Worm (Caenorhabditis elegans): ENCODE measurements around the gene swt-3.

swt-3 gene

DNA sequence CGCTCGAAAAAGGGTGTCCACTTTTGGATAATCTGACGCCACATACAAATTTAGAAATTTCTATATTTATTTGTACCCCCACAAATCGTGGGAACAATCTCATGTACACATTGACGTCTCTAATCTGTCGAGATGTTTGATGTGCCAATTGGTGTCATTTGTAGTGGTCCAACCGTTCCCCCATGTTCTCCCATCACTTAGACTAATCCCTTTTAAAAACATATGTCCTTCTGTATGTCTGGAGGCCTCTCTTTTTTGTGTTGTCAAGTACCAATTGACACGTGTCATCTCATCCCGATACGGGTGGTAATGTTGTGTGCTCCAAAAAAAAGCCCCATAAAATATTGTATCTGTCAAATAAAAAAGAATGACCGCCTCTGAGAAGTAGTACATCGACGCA, 35.2 kb downstream of the swt-3 start:
- TF ChIP-seq nhr-111 (GFP tag; optimal IDR thresholded peaks at IDR 0.05) (no peak), snpc-4 (tag; optimal IDR thresholded peaks at IDR 0.05) (no peak), lsy-2 (tag; optimal IDR thresholded peaks at IDR 0.05) (no peak), unc-62 (GFP tag; optimal IDR thresholded peaks at IDR 0.05 in 1 of 2) (no peak), unc-62 (tag; optimal IDR thresholded peaks at IDR 0.05) (no peak), ceh-82 (tag; optimal IDR thresholded peaks at IDR 0.05) (no peak), php-3 (GFP tag; IDR thresholded peaks at IDR 0.05) (no peak), vab-7 (GFP tag; IDR thresholded peaks at IDR 0.05) (no peak)

DNA sequence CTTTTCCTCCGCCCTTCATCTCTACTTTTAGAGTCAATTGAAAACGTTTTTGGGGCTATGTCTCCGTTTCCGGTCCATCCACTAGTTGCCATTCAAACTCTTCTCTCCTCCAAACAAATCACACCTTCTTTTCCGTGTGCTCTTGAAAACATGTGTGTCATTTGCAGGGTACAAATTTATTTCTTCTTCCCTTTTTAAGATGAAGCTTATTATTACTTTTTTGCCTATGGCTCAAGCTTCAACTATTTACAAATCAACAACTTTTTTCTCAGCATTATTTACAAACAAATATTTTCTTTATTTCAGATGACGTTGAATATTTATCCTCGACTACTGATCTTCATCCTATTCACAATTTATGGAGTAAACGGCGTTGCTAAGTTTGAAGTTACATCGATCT, 36.0 kb downstream of the swt-3 start, which contains the start of gene T25B9.3:
TSS of gene T25B9.3 (plus strand) at position 301 of the 400 bp plus-strand sequence.
- TF ChIP-seq dve-1 (tag; optimal IDR thresholded peaks at IDR 0.05; ENCODE audit: insufficient read depth), result no peak

DNA sequence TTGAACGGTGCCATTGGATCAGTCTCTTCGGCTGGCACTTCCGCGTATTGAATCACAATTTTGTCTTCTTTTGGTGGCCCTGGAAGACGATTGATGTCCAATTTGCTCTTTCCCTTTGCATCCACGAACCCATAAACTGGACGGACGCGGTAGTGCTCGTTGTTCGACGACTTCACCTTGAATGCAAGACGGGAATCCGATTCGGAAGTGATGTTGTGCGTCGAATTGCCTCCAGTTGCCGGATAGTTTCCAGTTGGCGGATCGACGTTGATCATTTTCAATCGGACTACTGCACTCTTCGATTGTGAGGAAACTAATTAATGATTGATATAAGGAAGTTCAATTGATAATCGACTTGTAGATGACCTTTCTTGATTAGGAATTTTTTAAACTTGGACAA, 42.2 kb downstream of the swt-3 start, which contains the start of gene ssp-34:
TSS of gene ssp-34 (minus strand) at position 275 of the 400 bp plus-strand sequence.
- TF ChIP-seq unc-62 (GFP tag; optimal IDR thresholded peaks at IDR 0.05 in 1 of 2) (peak in 1 of 2 experiments; percentile 91), unc-62 (tag; optimal IDR thresholded peaks at IDR 0.05) (no peak), daf-16 (GFP tag; optimal IDR thresholded peaks at IDR 0.05) (no peak), daf-16 (tag; optimal IDR thresholded peaks at IDR 0.05) (no peak)

DNA sequence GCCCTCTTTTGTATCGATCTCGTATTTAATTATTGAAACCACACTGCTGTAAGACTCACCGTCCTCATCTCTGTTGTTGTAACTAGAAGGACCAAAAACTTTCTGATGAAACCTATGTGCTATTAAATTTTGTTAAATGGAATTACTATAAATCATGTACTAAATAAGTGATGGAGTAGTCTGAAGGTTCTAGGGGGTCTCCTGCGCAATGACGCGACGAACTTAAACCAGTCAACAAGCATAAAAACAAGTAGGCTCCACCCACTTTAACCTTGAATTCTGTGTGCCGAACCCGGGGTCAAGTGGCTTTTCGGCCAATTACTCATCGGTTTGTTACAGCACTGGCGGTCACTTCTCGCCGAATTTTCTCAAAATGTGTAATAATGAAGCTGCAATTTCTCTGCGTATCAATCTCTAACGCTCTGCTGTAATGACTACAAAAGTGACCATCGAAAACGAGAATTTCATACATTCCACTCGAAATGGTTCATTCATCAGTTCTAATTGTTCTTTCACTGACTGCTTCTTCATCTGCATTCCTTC, 43.4 kb downstream of the swt-3 start, which contains the start of gene grl-21:
TSS of gene grl-21 (plus strand) at position 464 of the 543 bp plus-strand sequence.
- no peak for TF ChIP-seq tra-1 (GFP tag; IDR thresholded peaks at IDR 0.05)
- TF ChIP-seq ama-1 (optimal IDR thresholded peaks at IDR 0.05), result no peak
- no peak for TF ChIP-seq aly-2 (tag; optimal IDR thresholded peaks at IDR 0.05)
- no peak for TF ChIP-seq ctbp-1 (GFP tag; IDR thresholded peaks at IDR 0.05)
- no peak for TF ChIP-seq hlh-30 (tag; optimal IDR thresholded peaks at IDR 0.05; ENCODE audit: insufficient read depth)
- TF ChIP-seq arid-1 (GFP tag; conservative IDR thresholded peaks at IDR 0.05), result no peak
- no peak for TF ChIP-seq daf-19 (GFP tag; conservative IDR thresholded peaks at IDR 0.05)
- TF ChIP-seq F44E2.7 (GFP tag; IDR thresholded peaks at IDR 0.05), result no peak
- TF ChIP-seq zip-2 (tag; optimal IDR thresholded peaks at IDR 0.05), result no peak
- no peak for TF ChIP-seq T20F7.1 (GFP tag; optimal IDR thresholded peaks at IDR 0.05)
- TF ChIP-seq ztf-7 (tag; optimal IDR thresholded peaks at IDR 0.05), result no peak
- no peak for TF ChIP-seq mxl-3 (GFP tag; optimal IDR thresholded peaks at IDR 0.05)

DNA sequence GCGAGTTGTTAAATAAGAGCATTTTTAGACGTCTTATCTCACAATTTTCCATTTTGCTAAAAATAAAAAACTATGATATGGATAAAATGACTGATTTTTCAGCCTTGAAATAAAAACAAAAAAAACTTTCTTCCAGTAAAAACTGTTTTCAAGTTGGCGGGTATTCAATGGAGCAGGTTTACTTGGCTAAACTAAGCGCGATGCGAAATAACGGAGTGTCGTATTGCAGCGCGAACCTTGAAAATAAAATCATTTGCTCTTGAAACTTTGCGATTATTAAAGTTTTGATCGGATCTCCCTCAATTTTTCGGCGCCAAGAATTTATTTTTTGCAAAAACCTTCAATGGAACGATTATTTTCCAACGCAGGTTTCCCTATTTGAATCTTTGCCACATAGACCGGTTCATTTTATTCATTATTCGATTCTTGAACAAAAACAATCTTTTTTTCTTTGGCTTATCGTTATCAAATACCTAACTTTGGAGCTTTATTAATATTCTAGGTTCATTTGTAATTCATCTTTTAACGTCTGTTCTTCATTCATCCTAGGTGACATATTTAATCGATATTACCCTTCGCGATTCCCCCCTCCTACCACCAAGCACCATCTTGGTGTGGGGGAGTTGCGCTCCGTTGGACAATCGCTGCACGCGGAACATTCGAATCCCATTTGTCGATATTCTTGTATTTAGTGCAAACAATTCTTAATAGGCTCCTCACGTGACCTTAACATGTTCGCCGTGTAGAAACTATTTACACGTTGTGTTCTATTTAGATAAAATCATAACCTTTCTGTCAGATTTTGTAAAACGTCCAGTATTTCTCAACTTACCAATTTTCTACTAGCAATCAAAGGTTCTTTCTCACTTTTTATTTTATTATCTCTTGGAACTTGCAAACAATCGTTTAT, 45.7 kb downstream of the swt-3 start, which contains the start of the genes orc-5 and cyb-1:
TSS of gene orc-5 (minus strand) at position 62 of the 910 bp plus-strand sequence.
TSS of gene cyb-1 (plus strand) at position 690 of the 910 bp plus-strand sequence.
- TF ChIP-seq mes-2 (tag; optimal IDR thresholded peaks at IDR 0.05; ENCODE audit: poor library complexity, severe bottlenecking), result peak; percentile 87
- peak; percentile 9 for TF ChIP-seq hlh-11 (tag; optimal IDR thresholded peaks at IDR 0.05)
- TF ChIP-seq skn-1 (tag; optimal IDR thresholded peaks at IDR 0.05), result no peak
- no peak for TF ChIP-seq daf-16 (GFP tag; optimal IDR thresholded peaks at IDR 0.05)
- TF ChIP-seq daf-16 (tag; optimal IDR thresholded peaks at IDR 0.05), result peak; percentile 44
- TF ChIP-seq dmd-6 (GFP tag; IDR thresholded peaks at IDR 0.05), result peak; percentile 22; the same call in 1 of the 2 replicates
- no peak for TF ChIP-seq ztf-7 (tag; optimal IDR thresholded peaks at IDR 0.05)
- TF ChIP-seq Y48G9A.11 (GFP tag; IDR thresholded peaks at IDR 0.05), result peak; percentile 91
- peak; percentile 0 for TF ChIP-seq unc-130 (GFP tag; optimal IDR thresholded peaks at IDR 0.05)
- TF ChIP-seq unc-62 (GFP tag; optimal IDR thresholded peaks at IDR 0.05 in 1 of 2), result peak in 1 of 2 experiments; percentile 92
- TF ChIP-seq unc-62 (tag; optimal IDR thresholded peaks at IDR 0.05), result no peak
- TF ChIP-seq nhr-41 (GFP tag; IDR thresholded peaks at IDR 0.05), result no peak
- no peak for TF ChIP-seq snpc-1.2 (GFP tag; IDR thresholded peaks at IDR 0.05)
- peak; percentile 99 for TF ChIP-seq T20F7.1 (GFP tag; optimal IDR thresholded peaks at IDR 0.05)
- peak; percentile 94 for TF ChIP-seq aha-1 (tag)
- peak; percentile 21 for TF ChIP-seq lin-13 (GFP tag; optimal IDR thresholded peaks at IDR 0.05)
- no peak for TF ChIP-seq dve-1 (tag; optimal IDR thresholded peaks at IDR 0.05; ENCODE audit: insufficient read depth)
- no peak for TF ChIP-seq madf-9 (GFP tag; conservative IDR thresholded peaks at IDR 0.05)
- TF ChIP-seq lsy-2 (tag; optimal IDR thresholded peaks at IDR 0.05), result peak in 1 of 2 experiments; percentile 85
- TF ChIP-seq saeg-2 (GFP tag; IDR thresholded peaks at IDR 0.05), result no peak
- peak; percentile 39 for TF ChIP-seq lin-15B (tag; optimal IDR thresholded peaks at IDR 0.05)
- peak; percentile 67 for TF ChIP-seq nhr-6 (tag; optimal IDR thresholded peaks at IDR 0.05)
- peak; percentile 72 for TF ChIP-seq hlh-30 (tag; optimal IDR thresholded peaks at IDR 0.05; ENCODE audit: insufficient read depth)
- TF ChIP-seq mdl-1 (tag; optimal IDR thresholded peaks at IDR 0.05), result peak in 1 of 2 experiments; percentile 8
- TF ChIP-seq dpl-1 (GFP tag; optimal IDR thresholded peaks at IDR 0.05), result peak; percentile 96
- peak; percentile 51 for TF ChIP-seq hmg-1.1 (GFP tag; IDR thresholded peaks at IDR 0.05)

All from whole organism, L4 larva.